Worm (Caenorhabditis elegans) whole organism, late embryonic: ENCODE results near the gene srb-17.

Experiments used
- C38D4.7 ChIP-seq: fragments of 200-800 bp; sonication (Bioruptor generic); optimal IDR thresholded peaks from 2 replicates; lab custom pipeline; 2018; ENCODE audit warnings: mild to moderate bottlenecking, missing genetic modification characterization, moderate library complexity, missing compliant biosample characterization
- K02D7.2 ChIP-seq: sonication (generic microtip); optimal IDR thresholded peaks from 2 replicates; lab custom pipeline; 2017; ENCODE audit warnings: mild to moderate bottlenecking, missing genetic modification characterization, missing compliant biosample characterization
- K09A11.1 ChIP-seq: sonication (generic microtip); optimal IDR thresholded peaks from 2 replicates; lab custom pipeline; 2017; ENCODE audit warnings: antibody characterized with exemption, mild to moderate bottlenecking, missing genetic modification characterization, missing compliant biosample characterization; ENCODE audit not compliant: insufficient read depth
- T23F11.4 ChIP-seq: fragments of 200-800 bp; sonication (Bioruptor generic); optimal IDR thresholded peaks from 2 replicates; lab custom pipeline; 2018; ENCODE audit warnings: mild to moderate bottlenecking, missing genetic modification characterization, missing compliant biosample characterization
- ceh-19 ChIP-seq: fragments of 200-800 bp; sonication (Bioruptor generic); optimal IDR thresholded peaks from 2 replicates; lab custom pipeline; 2018; ENCODE audit warnings: mild to moderate bottlenecking, missing genetic modification characterization, missing compliant biosample characterization
- ceh-22 ChIP-seq: sonication (generic microtip); optimal IDR thresholded peaks from 2 replicates; lab custom pipeline; 2017; ENCODE audit warnings: missing biosample characterization, missing genetic modification characterization
- ceh-30 ChIP-seq: fragments of 150-350 bp; optimal IDR thresholded peaks from 2 replicates; lab custom pipeline; 2014; ENCODE audit warnings: missing biosample characterization, missing genetic modification characterization
- ceh-31 ChIP-seq: sonication (generic microtip); optimal IDR thresholded peaks from 2 replicates; lab custom pipeline; 2016; ENCODE audit warnings: missing genetic modification characterization, missing compliant biosample characterization
- ceh-34 ChIP-seq: sonication (generic microtip); optimal IDR thresholded peaks from 2 replicates; lab custom pipeline; 2016; ENCODE audit warnings: mild to moderate bottlenecking, missing genetic modification characterization, missing compliant biosample characterization
- ceh-45 ChIP-seq: fragments of 200-800 bp; sonication (Bioruptor generic); IDR thresholded peaks from 2 replicates; pipeline ENCODE4 v1.3.6; 2022; ENCODE audit warnings: missing genetic modification reagents, missing genetic modification characterization, missing compliant biosample characterization
- dmd-4 ChIP-seq: sonication (generic microtip); optimal IDR thresholded peaks from 2 replicates; lab custom pipeline; 2016; ENCODE audit warnings: borderline replicate concordance, missing genetic modification characterization, missing compliant biosample characterization
- dve-1 ChIP-seq: sonication (generic microtip); optimal IDR thresholded peaks from 2 replicates; lab custom pipeline; 2017; ENCODE audit warnings: antibody characterized with exemption, mild to moderate bottlenecking, missing genetic modification characterization, missing compliant biosample characterization
- elt-2 ChIP-seq: sonication (generic microtip); optimal IDR thresholded peaks from 2 replicates; lab custom pipeline; 2016; ENCODE audit warnings: missing genetic modification reagents, missing genetic modification characterization, missing compliant biosample characterization
- elt-4 ChIP-seq: sonication (generic microtip); optimal IDR thresholded peaks from 2 replicates; lab custom pipeline; 2016; ENCODE audit warnings: missing genetic modification characterization, missing compliant biosample characterization
- fkh-10 ChIP-seq: fragments of 150-350 bp; optimal IDR thresholded peaks from 2 replicates; lab custom pipeline; 2014; ENCODE audit warnings: missing biosample characterization, missing genetic modification reagents, missing genetic modification characterization
- gmeb-2 ChIP-seq: sonication (generic microtip); optimal IDR thresholded peaks from 2 replicates; lab custom pipeline; 2016; ENCODE audit warnings: missing genetic modification characterization, inconsistent platforms, missing compliant biosample characterization
- hlh-13 ChIP-seq: fragments of 200-800 bp; sonication (Bioruptor generic); optimal IDR thresholded peaks from 2 replicates; lab custom pipeline; 2018; ENCODE audit warnings: mild to moderate bottlenecking, missing genetic modification characterization, missing compliant biosample characterization
- hlh-30 ChIP-seq: sonication (generic microtip); optimal IDR thresholded peaks from 2 replicates; lab custom pipeline; 2017; ENCODE audit warnings: antibody characterized with exemption, missing genetic modification characterization, missing compliant biosample characterization; ENCODE audit not compliant: insufficient read depth
- hlh-6 ChIP-seq: sonication (generic microtip); optimal IDR thresholded peaks from 2 replicates; lab custom pipeline; 2016; ENCODE audit warnings: missing genotype, missing genetic modification characterization, missing compliant biosample characterization
- hlh-8 ChIP-seq: sonication (generic microtip); optimal IDR thresholded peaks from 2 replicates; lab custom pipeline; 2016; ENCODE audit warnings: missing genotype, missing genetic modification characterization, missing compliant biosample characterization
- lim-6 ChIP-seq: sonication (generic microtip); optimal IDR thresholded peaks from 2 replicates; lab custom pipeline; 2016; ENCODE audit warnings: missing genetic modification characterization, missing compliant biosample characterization
- mec-3 ChIP-seq: sonication (generic microtip); optimal IDR thresholded peaks from 2 replicates; lab custom pipeline; 2016; ENCODE audit warnings: borderline replicate concordance, missing genetic modification characterization, missing compliant biosample characterization
- nfya-1 ChIP-seq: sonication (generic microtip); optimal IDR thresholded peaks from 2 replicates; lab custom pipeline; 2017; ENCODE audit warnings: missing genetic modification characterization, mild to moderate bottlenecking, missing compliant biosample characterization, antibody characterized with exemption, moderate library complexity
- nhr-11 ChIP-seq: fragments of 150-350 bp; optimal IDR thresholded peaks from 2 replicates; lab custom pipeline; 2014; ENCODE audit warnings: missing biosample characterization, missing genetic modification characterization
- npax-4 ChIP-seq: sonication (generic microtip); optimal IDR thresholded peaks from 2 replicates; lab custom pipeline; 2016; ENCODE audit warnings: missing genetic modification characterization, missing compliant biosample characterization
- odd-2 ChIP-seq: sonication (generic microtip); optimal IDR thresholded peaks from 2 replicates; lab custom pipeline; 2017; ENCODE audit warnings: antibody characterized with exemption, mild to moderate bottlenecking, missing genetic modification characterization, missing compliant biosample characterization
- pag-3 ChIP-seq: sonication (generic microtip); optimal IDR thresholded peaks from 2 replicates; lab custom pipeline; 2016; ENCODE audit warnings: missing compliant biosample characterization, missing genetic modification characterization, borderline replicate concordance
- pat-9 ChIP-seq: fragments of 200-800 bp; sonication (Bioruptor generic); optimal IDR thresholded peaks from 2 replicates; lab custom pipeline; 2018; ENCODE audit warnings: mild to moderate bottlenecking, missing genetic modification characterization, moderate library complexity, missing compliant biosample characterization
- pqm-1 ChIP-seq: sonication (generic microtip); optimal IDR thresholded peaks from 2 replicates; lab custom pipeline; 2016; ENCODE audit warnings: missing genetic modification characterization, missing compliant biosample characterization
- pros-1 ChIP-seq: fragments of 150-350 bp; optimal IDR thresholded peaks from 2 replicates; lab custom pipeline; 2014; ENCODE audit warnings: missing biosample characterization, missing genetic modification reagents, missing genetic modification characterization
- rnt-1 ChIP-seq: sonication (generic microtip); optimal IDR thresholded peaks from 2 replicates; lab custom pipeline; 2016; ENCODE audit warnings: missing genetic modification characterization, missing compliant biosample characterization
- sdc-2 ChIP-seq: sonication (generic microtip); optimal IDR thresholded peaks from 2 replicates; lab custom pipeline; 2016; ENCODE audit warnings: missing genotype, missing genetic modification characterization, missing compliant biosample characterization
- syd-9 ChIP-seq: sonication (generic microtip); optimal IDR thresholded peaks from 2 replicates; lab custom pipeline; 2016; ENCODE audit warnings: mild to moderate bottlenecking, missing genetic modification characterization, moderate library complexity, missing compliant biosample characterization
- unc-42 ChIP-seq: sonication (generic microtip); optimal IDR thresholded peaks from 2 replicates; lab custom pipeline; 2016; ENCODE audit warnings: missing genotype, missing genetic modification characterization, missing compliant biosample characterization
- unc-55 ChIP-seq: sonication (generic microtip); optimal IDR thresholded peaks from 2 replicates; lab custom pipeline; 2017; ENCODE audit warnings: missing biosample characterization, missing genetic modification reagents, missing genetic modification characterization

Gene srb-17

DNA sequence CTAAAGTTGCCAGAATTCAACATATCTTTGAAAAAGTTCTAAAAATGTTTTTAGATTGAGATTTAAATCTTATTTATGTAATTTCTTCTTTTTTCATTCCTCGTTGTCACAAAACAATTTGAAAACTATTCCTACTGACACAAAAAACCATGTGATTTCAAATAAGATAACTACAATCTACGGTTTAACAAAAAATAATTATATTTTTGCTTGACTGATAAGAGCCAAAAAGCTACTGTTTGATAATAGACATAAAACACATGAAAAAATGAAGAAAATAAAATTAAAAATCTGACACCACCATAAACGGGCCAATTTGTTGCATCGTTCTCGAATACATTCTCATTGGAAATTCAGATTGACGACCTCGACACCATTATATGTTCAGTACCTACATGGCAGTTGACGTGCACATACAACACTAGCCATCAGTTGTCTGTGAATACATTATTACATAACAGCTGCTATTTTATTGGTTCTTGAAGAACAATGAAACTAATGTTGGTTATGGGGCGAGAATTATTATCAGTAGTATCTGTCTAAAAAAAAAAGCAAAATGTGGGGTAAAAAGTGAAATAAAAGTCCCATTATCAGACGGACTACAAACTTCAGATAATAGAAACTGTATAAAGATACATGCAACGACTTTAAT is 7.1 kb upstream of the srb-17 start, which contains the start of gene ugt-43:
Gene ugt-43, plus strand, starts transcription at position 602 of the 652 bp plus-strand sequence.
- TF ChIP-seq odd-2 (tag; lab: Kevin White, UChicago): no peak
- TF ChIP-seq fkh-10: no peak
- peak; percentile 5 for TF ChIP-seq elt-2

DNA sequence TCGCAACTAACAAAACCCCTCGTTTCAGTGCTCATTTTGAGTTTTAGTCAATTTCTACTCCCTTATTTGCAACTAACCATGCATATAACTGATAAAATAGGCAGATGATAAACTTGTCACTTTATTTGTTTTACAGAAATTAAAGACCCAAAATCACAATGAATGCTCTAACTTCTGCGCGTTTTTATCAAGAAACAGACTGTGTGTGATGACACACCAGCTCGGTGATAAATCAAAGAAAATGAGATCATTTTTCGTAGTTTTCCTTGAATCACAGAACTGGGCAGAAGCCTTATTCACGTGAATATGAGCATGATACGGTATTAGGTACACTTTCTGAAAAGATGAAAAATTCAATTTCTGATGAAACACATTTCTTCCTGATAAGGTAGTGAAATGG is 6.1 kb upstream of the srb-17 start:
- TF ChIP-seq hlh-13 (GFP tag; lab: Kevin White, UChicago) (no peak), elt-2 (peak; percentile 42)

DNA sequence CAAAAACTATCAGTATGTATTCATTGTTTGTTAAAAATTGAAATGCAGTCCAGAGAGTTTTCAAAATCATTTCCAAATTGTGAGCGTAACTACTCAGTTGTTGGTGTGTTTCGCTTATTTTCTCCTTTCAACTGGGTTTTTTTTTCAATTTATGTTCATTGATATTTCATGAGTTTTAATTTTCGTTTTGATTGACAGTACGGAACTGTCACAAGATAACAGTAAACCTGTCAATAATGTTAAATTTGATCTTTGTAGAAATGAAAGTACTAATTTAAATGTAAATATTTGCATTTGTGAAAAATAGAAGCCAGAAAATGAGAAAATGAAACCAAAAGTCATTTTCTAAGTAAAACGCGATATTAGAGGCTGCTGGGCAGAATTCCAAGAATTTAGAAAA is 5.6 kb upstream of the srb-17 start:
- TF ChIP-seq unc-55: no peak

DNA sequence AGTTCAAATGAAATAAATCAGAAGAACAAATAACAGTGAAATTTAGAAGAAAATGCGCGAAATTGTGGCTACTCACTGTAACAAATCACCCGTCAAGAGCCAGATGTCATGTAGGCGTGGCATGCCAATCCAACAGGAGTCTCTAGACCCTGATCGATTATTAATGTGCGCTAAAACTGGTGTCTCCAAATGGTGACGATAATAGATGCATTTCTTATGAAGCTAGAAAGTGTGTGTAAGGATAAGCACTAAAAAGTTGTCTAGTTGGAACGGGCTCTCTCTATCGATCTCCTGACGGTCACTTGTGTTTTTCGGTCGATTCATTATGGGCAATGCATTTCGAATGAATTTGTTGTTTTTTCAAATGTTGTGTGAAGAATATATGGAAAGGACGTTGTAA is 4.7 kb upstream of the srb-17 start, which contains the start of gene mec-3:
Gene mec-3, minus strand, starts transcription at position 101 of the 400 bp plus-strand sequence.
- TF ChIP-seq ceh-31 (tag; lab: Kevin White, UChicago) (no peak), pat-9 (tag; lab: Kevin White, UChicago) (no peak), hlh-6 (no peak), rnt-1 (tag; lab: Kevin White, UChicago) (no peak), gmeb-2 (tag; lab: Kevin White, UChicago) (no peak), pros-1 (tag; lab: Kevin White, UChicago) (no peak), ceh-22 (tag; lab: Kevin White, UChicago) (no peak), dve-1 (no peak), nfya-1 (tag; lab: Kevin White, UChicago) (no peak), elt-2 (no peak), ceh-19 (GFP tag; lab: Kevin White, UChicago) (no peak), hlh-8 (tag; lab: Kevin White, UChicago) (no peak), nhr-11 (no peak), syd-9 (tag; lab: Kevin White, UChicago) (no peak), C38D4.7 (GFP tag; lab: Kevin White, UChicago) (no peak), pqm-1 (no peak), elt-4 (no peak), ceh-45 (no peak), unc-42 (tag; lab: Kevin White, UChicago) (no peak)

DNA sequence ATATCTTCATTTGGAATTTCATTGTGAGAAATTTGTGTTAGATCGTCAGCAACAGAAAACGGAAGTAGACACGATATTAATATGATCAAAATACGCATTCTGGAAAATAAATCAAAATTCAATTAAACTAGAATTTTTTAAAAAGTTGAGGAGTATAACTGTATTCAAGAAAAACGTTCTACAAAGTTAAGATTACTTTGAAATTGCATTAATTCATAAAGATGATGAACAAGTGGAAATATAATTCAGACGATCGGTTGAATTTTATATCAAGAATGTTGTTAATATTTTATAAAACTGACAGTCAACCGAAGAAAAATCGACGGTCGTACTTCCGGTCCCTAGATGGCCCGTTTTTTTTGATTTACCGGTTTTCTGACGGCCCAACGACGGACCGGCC is 4.0 kb downstream of the srb-17 start, which contains the start of gene F01D4.8:
Gene F01D4.8, minus strand, starts transcription at position 101 of the 400 bp plus-strand sequence.
- no peak for TF ChIP-seq ceh-45
- TF ChIP-seq T23F11.4: no peak
- TF ChIP-seq pag-3 (tag; lab: Kevin White, UChicago): no peak
- TF ChIP-seq syd-9 (tag; lab: Kevin White, UChicago): no peak
- no peak for TF ChIP-seq unc-55
- no peak for TF ChIP-seq C38D4.7 (GFP tag; lab: Kevin White, UChicago)
- TF ChIP-seq hlh-30 (tag; lab: Kevin White, UChicago): no peak
- TF ChIP-seq gmeb-2 (tag; lab: Kevin White, UChicago): no peak
- no peak for TF ChIP-seq npax-4 (tag; lab: Kevin White, UChicago)
- TF ChIP-seq dmd-4: no peak
- no peak for TF ChIP-seq ceh-19 (GFP tag; lab: Kevin White, UChicago)
- TF ChIP-seq mec-3 (tag; lab: Kevin White, UChicago): no peak
- no peak for TF ChIP-seq dve-1
- TF ChIP-seq lim-6 (tag; lab: Kevin White, UChicago): no peak
- no peak for TF ChIP-seq pqm-1
- no peak for TF ChIP-seq K02D7.2 (tag; lab: Kevin White, UChicago)
- TF ChIP-seq ceh-30 (tag; lab: Kevin White, UChicago): no peak
- no peak for TF ChIP-seq K09A11.1 (tag; lab: Kevin White, UChicago)
- TF ChIP-seq sdc-2 (tag; lab: Kevin White, UChicago): no peak
- TF ChIP-seq ceh-34 (tag; lab: Kevin White, UChicago): no peak
